Worm (Caenorhabditis elegans) whole organism, midembryonic: Measurements from ENCODE around the gene B0035.3.

ENCODE experiments used
- T22C8.4 ChIP-seq: fragments of 200-800 bp; sonication (Bioruptor generic); IDR thresholded peaks from 2 replicates; pipeline ENCODE4 v1.3.6; 2022; ENCODE audit warnings: missing genetic modification characterization, missing compliant biosample characterization
- cog-1 ChIP-seq: sonication (generic microtip); optimal IDR thresholded peaks from 2 replicates; lab custom pipeline; 2016; ENCODE audit warnings: missing genetic modification characterization, missing compliant biosample characterization
- flt-1 ChIP-seq: fragments of 200-800 bp; sonication (Bioruptor generic); IDR thresholded peaks from 2 replicates; pipeline ENCODE4 v1.3.6; 2022; ENCODE audit warnings: missing genetic modification characterization, missing compliant biosample characterization
- klf-2 ChIP-seq: fragments of 200-800 bp; sonication (Bioruptor generic); conservative IDR thresholded peaks from 2 replicates; pipeline ENCODE4 v1.3.6; 2022; ENCODE audit warnings: missing genetic modification reagents, missing genetic modification characterization, missing compliant biosample characterization
- med-1 ChIP-seq: sonication (generic microtip); optimal IDR thresholded peaks from 2 replicates; lab custom pipeline; 2017; ENCODE audit warnings: missing genetic modification characterization, mild to moderate bottlenecking, missing compliant biosample characterization, antibody characterized with exemption, missing genetic modification reagents; ENCODE audit not compliant: insufficient read depth
- ref-1 ChIP-seq: fragments of 200-800 bp; sonication (Bioruptor generic); conservative IDR thresholded peaks from 2 replicates; pipeline ENCODE4 v1.3.6; 2022; ENCODE audit warnings: missing genetic modification reagents, missing genetic modification characterization, missing compliant biosample characterization
- tab-1 ChIP-seq: fragments of 200-800 bp; sonication (Bioruptor generic); IDR thresholded peaks from 2 replicates; pipeline ENCODE4 v1.3.6; 2022; ENCODE audit warnings: missing genetic modification characterization, missing compliant biosample characterization
- ztf-23 ChIP-seq: fragments of 200-800 bp; sonication (Bioruptor generic); IDR thresholded peaks from 2 replicates; pipeline ENCODE4 v1.3.6; 2022; ENCODE audit warnings: missing genetic modification reagents, missing genetic modification characterization, missing compliant biosample characterization
- ztf-29 ChIP-seq: fragments of 200-800 bp; sonication (Bioruptor generic); IDR thresholded peaks from 2 replicates; pipeline ENCODE4 v1.3.6; 2022; ENCODE audit warnings: missing genetic modification reagents, missing genetic modification characterization, missing compliant biosample characterization

Gene B0035.3

ce11 chrIV:11323666-11324065, 8.9 kb upstream of the B0035.3 start:
- no peak for TF ChIP-seq cog-1
- no peak for TF ChIP-seq klf-2 (GFP tag; lab: Robert Waterston, UW)
- no peak for TF ChIP-seq ztf-29 (GFP tag; lab: Robert Waterston, UW)
- no peak for TF ChIP-seq T22C8.4 (GFP tag; lab: Robert Waterston, UW)
- TF ChIP-seq flt-1 (GFP tag; lab: Robert Waterston, UW): no peak
- no peak for TF ChIP-seq tab-1 (GFP tag; lab: Robert Waterston, UW)
- no peak for TF ChIP-seq ztf-23 (GFP tag; lab: Robert Waterston, UW)
- no peak for TF ChIP-seq med-1 (GFP tag; lab: Kevin White, UChicago)
- no peak for TF ChIP-seq ref-1

ce11 chrIV:11320500-11320899, 5.7 kb upstream of the B0035.3 start, which contains the start of gene edg-1:
Gene edg-1, plus strand, starts transcription at chrIV:11320800.
- TF ChIP-seq ref-1 (no peak), med-1 (GFP tag; lab: Kevin White, UChicago) (no peak), klf-2 (GFP tag; lab: Robert Waterston, UW) (no peak), cog-1 (no peak), T22C8.4 (GFP tag; lab: Robert Waterston, UW) (no peak), ztf-29 (GFP tag; lab: Robert Waterston, UW) (no peak), ztf-23 (GFP tag; lab: Robert Waterston, UW) (no peak), tab-1 (GFP tag; lab: Robert Waterston, UW) (no peak), flt-1 (GFP tag; lab: Robert Waterston, UW) (no peak)

- TF ChIP-seq ztf-29 (GFP tag; lab: Robert Waterston, UW) (no peak), ref-1 (no peak), flt-1 (GFP tag; lab: Robert Waterston, UW) (no peak), ztf-23 (GFP tag; lab: Robert Waterston, UW) (no peak), med-1 (GFP tag; lab: Kevin White, UChicago) (no peak), klf-2 (GFP tag; lab: Robert Waterston, UW) (no peak), cog-1 (no peak), T22C8.4 (GFP tag; lab: Robert Waterston, UW) (no peak), tab-1 (GFP tag; lab: Robert Waterston, UW) (no peak)
Measured at ce11 chrIV:11319884-11320362, 5.1 kb upstream of the B0035.3 start, which contains the start of gene B0035.18. Gene B0035.18, plus strand, starts transcription at chrIV:11320312.

ce11 chrIV:11317119-11317518, 2.3 kb upstream of the B0035.3 start, which contains the start of gene gspd-1:
Gene gspd-1, plus strand, starts transcription at chrIV:11317419.
- TF ChIP-seq klf-2 (GFP tag; lab: Robert Waterston, UW) (no peak), med-1 (GFP tag; lab: Kevin White, UChicago) (no peak), ztf-23 (GFP tag; lab: Robert Waterston, UW) (no peak), ztf-29 (GFP tag; lab: Robert Waterston, UW) (no peak), T22C8.4 (GFP tag; lab: Robert Waterston, UW) (no peak), cog-1 (no peak), flt-1 (GFP tag; lab: Robert Waterston, UW) (no peak), tab-1 (GFP tag; lab: Robert Waterston, UW) (no peak), ref-1 (no peak)

- TF ChIP-seq ref-1 (no peak), klf-2 (GFP tag; lab: Robert Waterston, UW) (no peak), T22C8.4 (GFP tag; lab: Robert Waterston, UW) (no peak), med-1 (GFP tag; lab: Kevin White, UChicago) (no peak), flt-1 (GFP tag; lab: Robert Waterston, UW) (no peak), ztf-23 (GFP tag; lab: Robert Waterston, UW) (no peak), ztf-29 (GFP tag; lab: Robert Waterston, UW) (no peak), tab-1 (GFP tag; lab: Robert Waterston, UW) (no peak), cog-1 (no peak)
Measured at ce11 chrIV:11316640-11317039, 1.8 kb upstream of the B0035.3 start.

- TF ChIP-seq ztf-29 (GFP tag; lab: Robert Waterston, UW) (no peak), ztf-23 (GFP tag; lab: Robert Waterston, UW) (no peak), flt-1 (GFP tag; lab: Robert Waterston, UW) (no peak), T22C8.4 (GFP tag; lab: Robert Waterston, UW) (no peak), tab-1 (GFP tag; lab: Robert Waterston, UW) (no peak), ref-1 (no peak), med-1 (GFP tag; lab: Kevin White, UChicago) (no peak), cog-1 (no peak), klf-2 (GFP tag; lab: Robert Waterston, UW) (no peak)
Measured at ce11 chrIV:11316106-11316505, 1.3 kb upstream of the B0035.3 start.

ce11 chrIV:11315688-11316087, 890 bp upstream of the B0035.3 start:
- TF ChIP-seq klf-2 (GFP tag; lab: Robert Waterston, UW) (no peak), ztf-29 (GFP tag; lab: Robert Waterston, UW) (no peak), T22C8.4 (GFP tag; lab: Robert Waterston, UW) (no peak), cog-1 (no peak), ref-1 (no peak), tab-1 (GFP tag; lab: Robert Waterston, UW) (no peak), med-1 (GFP tag; lab: Kevin White, UChicago) (no peak), flt-1 (GFP tag; lab: Robert Waterston, UW) (no peak), ztf-23 (GFP tag; lab: Robert Waterston, UW) (no peak)

ce11 chrIV:11313880-11314279, 918 bp downstream of the B0035.3 start, which contains the start of gene dnj-2:
Gene dnj-2, minus strand, starts transcription at chrIV:11313980.
- no peak for TF ChIP-seq ref-1
- TF ChIP-seq T22C8.4 (GFP tag; lab: Robert Waterston, UW): no peak
- no peak for TF ChIP-seq ztf-29 (GFP tag; lab: Robert Waterston, UW)

- TF ChIP-seq tab-1 (GFP tag; lab: Robert Waterston, UW): no peak
- 0 out of 2 replicates have a peak, but pooled peaks have one; percentile 49 for TF ChIP-seq klf-2 (GFP tag; lab: Robert Waterston, UW)
Measured at ce11 chrIV:11311484-11311883, 3.3 kb downstream of the B0035.3 start.
